Worm (Caenorhabditis elegans): ENCODE measurements around the gene twk-43.
A peak's percentile ranks its signal among the peaks of the same experiment; 100 is the strongest.

twk-43 gene

DNA sequence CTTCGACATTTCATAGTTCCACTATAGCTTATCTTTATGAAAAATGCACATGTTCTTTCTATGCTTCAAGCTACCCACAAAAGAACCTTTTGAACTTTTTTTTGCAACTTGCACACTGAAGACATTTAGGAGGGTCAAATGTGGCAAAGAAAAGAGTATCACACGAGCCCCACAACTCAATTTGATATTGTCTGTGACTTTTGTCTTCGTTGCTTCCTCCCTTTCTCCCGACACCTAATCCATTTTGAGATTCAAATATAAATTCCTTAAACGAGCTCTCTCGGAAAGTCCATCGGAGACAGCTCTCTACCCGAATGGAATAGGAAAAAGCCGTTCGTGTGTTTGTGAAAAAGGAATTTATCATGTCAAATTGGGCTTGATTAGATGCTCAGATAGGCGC, 4.2 kb downstream of the twk-43 start:
- no peak for TF ChIP-seq nhr-2 (tag; optimal IDR thresholded peaks at IDR 0.05)
- TF ChIP-seq ceh-39 (tag; optimal IDR thresholded peaks at IDR 0.05): no peak
- TF ChIP-seq cnd-1 (tag; optimal IDR thresholded peaks at IDR 0.05): no peak
- no peak for TF ChIP-seq ztf-11 (tag; optimal IDR thresholded peaks at IDR 0.05)
- no peak for TF ChIP-seq M03D4.4 (tag; optimal IDR thresholded peaks at IDR 0.05)
- no peak for TF ChIP-seq lin-32 (GFP tag; optimal IDR thresholded peaks at IDR 0.05)
- TF ChIP-seq lsy-2 (tag; optimal IDR thresholded peaks at IDR 0.05): no peak
- no peak for TF ChIP-seq ceh-43 (GFP tag; optimal IDR thresholded peaks at IDR 0.05)
- TF ChIP-seq pha-4 (tag; optimal IDR thresholded peaks at IDR 0.05): no peak
- TF ChIP-seq sptf-1 (tag; optimal IDR thresholded peaks at IDR 0.05): no peak
- TF ChIP-seq mep-1 (tag; optimal IDR thresholded peaks at IDR 0.05): no peak
- no peak for TF ChIP-seq snpc-4 (tag; optimal IDR thresholded peaks at IDR 0.05)
- no peak for TF ChIP-seq drap-1 (GFP tag; optimal IDR thresholded peaks at IDR 0.05)

DNA sequence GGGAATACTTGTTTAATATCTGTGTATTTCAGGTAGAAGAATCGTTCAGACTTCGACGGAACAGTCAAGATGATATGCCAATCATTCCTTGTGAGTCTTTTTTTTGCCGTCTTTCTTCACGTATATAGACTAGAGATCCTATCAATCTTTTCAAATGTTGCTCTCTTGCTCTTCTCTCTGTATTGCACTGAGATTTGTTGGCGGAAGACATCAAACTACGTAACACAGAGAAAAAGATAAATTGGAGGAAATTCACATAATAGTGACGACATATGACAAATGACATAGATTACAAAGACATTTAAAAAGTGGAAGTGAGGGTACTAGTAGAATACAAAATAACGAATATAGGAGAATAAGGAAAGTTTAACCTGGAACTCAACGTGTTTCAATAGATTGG, 5.7 kb downstream of the twk-43 start:
- TF ChIP-seq unc-62 (GFP tag; optimal IDR thresholded peaks at IDR 0.05) (peak; percentile 9), nhr-76 (tag; optimal IDR thresholded peaks at IDR 0.05) (no peak)

DNA sequence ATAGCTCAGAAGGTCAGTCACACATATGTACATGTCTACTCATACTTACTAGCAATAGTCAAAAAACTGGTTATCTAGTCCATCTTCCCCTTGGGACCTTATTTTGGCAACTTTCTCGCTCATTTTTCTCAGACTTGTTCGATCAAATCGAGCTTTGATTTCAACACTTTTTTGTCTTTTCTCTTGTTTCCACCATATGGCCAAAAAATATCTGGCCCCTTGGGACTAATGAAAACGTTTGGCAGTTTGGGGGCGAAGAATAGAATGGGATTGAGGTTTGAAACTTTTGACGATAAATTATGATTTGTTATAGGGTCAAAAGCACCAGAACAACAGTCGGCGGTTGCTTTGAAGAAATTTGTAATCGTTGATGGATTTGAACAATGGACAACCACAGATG, 6.3 kb downstream of the twk-43 start:
- no peak for TF ChIP-seq unc-62 (GFP tag; optimal IDR thresholded peaks at IDR 0.05)
- no peak for TF ChIP-seq lsy-2 (tag; optimal IDR thresholded peaks at IDR 0.05)
- TF ChIP-seq ceh-39 (tag; optimal IDR thresholded peaks at IDR 0.05): no peak
- no peak for TF ChIP-seq drap-1 (GFP tag; optimal IDR thresholded peaks at IDR 0.05)
- no peak for TF ChIP-seq tbx-8 (GFP tag; optimal IDR thresholded peaks at IDR 0.05)
- no peak for TF ChIP-seq zip-8 (tag; optimal IDR thresholded peaks at IDR 0.05)
- TF ChIP-seq ceh-83 (GFP tag; optimal IDR thresholded peaks at IDR 0.05): no peak
- no peak for TF ChIP-seq unc-120 (tag; optimal IDR thresholded peaks at IDR 0.05; ENCODE audit: poor library complexity, severe bottlenecking)

DNA sequence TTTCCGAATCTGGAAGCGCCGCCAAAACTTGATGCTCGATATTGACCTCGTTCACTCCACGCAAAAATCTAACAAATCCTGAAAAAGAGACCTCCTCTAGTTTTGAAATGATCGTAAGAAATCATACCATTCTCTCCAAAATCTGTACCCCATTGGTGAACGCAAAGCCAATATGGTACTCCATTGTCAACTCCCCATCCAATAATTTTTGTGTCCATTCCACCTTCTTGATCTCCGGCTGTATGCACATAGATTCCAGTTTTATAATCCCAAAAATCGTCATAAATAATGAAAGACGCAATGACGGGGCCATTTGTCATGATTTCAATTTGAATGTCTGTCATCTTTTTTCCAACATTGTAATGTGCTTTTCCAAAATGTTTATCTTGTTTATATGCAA, 10.1 kb downstream of the twk-43 start:
- TF ChIP-seq flh-1 (GFP tag; optimal IDR thresholded peaks at IDR 0.05) (no peak), lin-32 (GFP tag; optimal IDR thresholded peaks at IDR 0.05) (no peak), mep-1 (tag; optimal IDR thresholded peaks at IDR 0.05) (no peak), nhr-12 (tag; optimal IDR thresholded peaks at IDR 0.05) (no peak), lin-13 (tag; optimal IDR thresholded peaks at IDR 0.05) (no peak), pha-4 (tag; optimal IDR thresholded peaks at IDR 0.05) (no peak), tbx-8 (GFP tag; optimal IDR thresholded peaks at IDR 0.05) (no peak), snpc-4 (tag; optimal IDR thresholded peaks at IDR 0.05) (no peak), bed-3 (GFP tag; optimal IDR thresholded peaks at IDR 0.05) (no peak), cnd-1 (tag; optimal IDR thresholded peaks at IDR 0.05) (no peak), nhr-28 (tag; optimal IDR thresholded peaks at IDR 0.05) (no peak), M03D4.4 (tag; optimal IDR thresholded peaks at IDR 0.05) (no peak), sem-2 (GFP tag; optimal IDR thresholded peaks at IDR 0.05) (no peak), elt-1 (tag; optimal IDR thresholded peaks at IDR 0.05; ENCODE audit: borderline replicate concordance, insufficient read depth) (no peak), ztf-11 (tag; optimal IDR thresholded peaks at IDR 0.05) (no peak), ceh-83 (GFP tag; optimal IDR thresholded peaks at IDR 0.05) (no peak), zip-8 (tag; optimal IDR thresholded peaks at IDR 0.05) (no peak), unc-120 (tag; optimal IDR thresholded peaks at IDR 0.05; ENCODE audit: poor library complexity, severe bottlenecking) (no peak), ceh-43 (GFP tag; optimal IDR thresholded peaks at IDR 0.05) (no peak)

DNA sequence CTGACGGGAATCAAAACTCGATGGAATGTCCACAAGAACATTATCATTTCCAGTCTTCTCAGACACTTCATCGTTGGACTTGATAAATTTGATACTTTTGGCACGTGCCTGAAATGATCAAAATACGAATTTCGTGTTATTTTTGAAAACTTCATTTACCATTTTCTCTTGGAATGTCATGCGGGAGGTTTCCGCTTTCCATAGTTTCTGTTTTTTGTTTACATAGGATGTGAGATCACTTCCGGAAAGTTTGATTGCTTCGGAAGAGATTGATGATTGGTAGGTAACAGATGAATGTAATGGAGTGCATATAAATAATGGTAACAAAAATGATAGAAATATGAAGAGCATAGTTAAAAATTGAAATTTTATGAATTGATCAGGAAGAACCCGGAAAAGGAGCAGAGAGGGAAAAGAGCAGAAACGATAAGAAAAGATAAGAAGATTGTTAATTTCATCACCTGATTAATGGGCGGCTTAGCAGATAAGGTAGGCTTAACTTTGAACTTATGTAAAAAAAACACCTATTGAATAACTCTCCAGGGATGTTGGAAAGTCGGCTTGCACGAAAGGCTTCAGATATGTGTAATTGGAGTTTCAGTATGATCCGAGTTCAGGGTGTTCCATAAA, 11.7 kb downstream of the twk-43 start, which contains the start of gene F32H5.1:
F32H5.1 (minus strand) TSS at position 386 of the 630 bp plus-strand sequence.
- no peak for TF ChIP-seq nhr-2 (tag; optimal IDR thresholded peaks at IDR 0.05)
- no peak for TF ChIP-seq tbx-8 (GFP tag; optimal IDR thresholded peaks at IDR 0.05)
- no peak for TF ChIP-seq mep-1 (tag; optimal IDR thresholded peaks at IDR 0.05)
- no peak for TF ChIP-seq lsy-2 (tag; optimal IDR thresholded peaks at IDR 0.05)
- no peak for TF ChIP-seq nhr-76 (tag; optimal IDR thresholded peaks at IDR 0.05)
- no peak for TF ChIP-seq cnd-1 (tag; optimal IDR thresholded peaks at IDR 0.05)
- no peak for TF ChIP-seq unc-39 (tag; optimal IDR thresholded peaks at IDR 0.05)

DNA sequence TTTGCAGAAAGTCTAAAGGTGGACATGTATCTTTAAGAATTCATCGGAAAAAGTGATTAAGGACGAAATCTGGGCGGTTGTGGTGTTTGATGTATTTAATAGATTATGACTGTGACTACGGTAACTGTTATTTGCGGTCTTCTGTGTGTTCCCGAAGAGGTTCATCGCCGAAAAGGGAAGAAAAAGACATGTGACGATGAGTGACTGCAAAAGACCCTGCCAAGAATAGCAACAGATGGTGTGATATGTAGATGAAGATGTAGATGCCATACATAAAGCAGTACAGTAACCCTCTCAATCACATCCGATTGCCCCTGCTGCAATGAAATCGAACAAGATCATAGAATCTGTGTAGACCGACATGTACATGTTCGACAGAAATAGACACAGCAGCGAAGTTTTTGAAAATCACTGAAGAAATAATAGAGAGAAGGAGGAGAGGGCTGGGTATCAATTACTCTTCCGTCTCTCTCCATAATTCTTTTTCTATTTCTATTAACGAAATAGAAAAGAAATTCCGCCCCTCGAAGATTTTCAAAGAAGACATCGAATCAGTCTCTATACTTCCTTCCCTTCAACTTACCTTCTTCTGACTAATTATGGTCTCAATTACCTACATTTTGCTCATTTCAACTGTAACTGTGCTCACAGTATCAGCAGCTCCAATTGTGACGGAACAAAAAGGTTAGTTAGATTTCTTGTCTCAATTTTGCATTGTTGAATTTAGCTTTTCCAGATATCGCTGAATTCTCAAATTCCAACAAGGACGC, 12.9 kb downstream of the twk-43 start, which contains the start of gene F32H5.3:
F32H5.3 (plus strand) TSS at position 513 of the 770 bp plus-strand sequence.
- TF ChIP-seq lin-32 (GFP tag; optimal IDR thresholded peaks at IDR 0.05) (no peak), sptf-1 (tag; optimal IDR thresholded peaks at IDR 0.05) (no peak), lsy-2 (tag; optimal IDR thresholded peaks at IDR 0.05) (no peak)

All from whole organism, mixed stage, embryonic.